Worm (Caenorhabditis elegans): ENCODE data around the gene C34D10.5.
A peak's percentile ranks its signal among the peaks of the same experiment; 100 is the strongest.

Gene C34D10.5

DNA sequence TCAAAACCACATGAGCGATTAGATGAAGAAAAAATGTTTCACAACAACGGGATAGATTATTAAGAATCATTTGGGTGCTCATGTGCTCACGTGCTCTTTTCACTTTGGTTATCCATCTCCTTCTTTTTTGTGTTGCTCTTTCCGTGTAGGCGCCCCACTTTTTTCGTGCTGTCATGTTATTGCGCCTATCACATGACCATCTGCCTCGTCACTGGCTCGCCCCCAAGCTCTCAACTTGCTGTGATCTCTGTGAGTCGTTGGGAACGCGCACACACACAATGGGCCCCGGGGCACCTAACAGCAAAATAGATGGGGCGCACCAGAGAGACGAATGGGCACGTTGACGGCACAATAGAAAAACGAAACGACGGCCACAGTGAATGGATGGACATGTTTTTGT lies 3.8 kb downstream of the C34D10.5 start (continued):
- TF ChIP-seq snpc-4 (GFP tag; optimal IDR thresholded peaks at IDR 0.05) (no peak), snpc-4 (tag; optimal IDR thresholded peaks at IDR 0.05) (peak in 2 of 4 experiments; percentile 27 to 30), ceh-79 (tag; optimal IDR thresholded peaks at IDR 0.05) (no peak), hsf-1 (GFP tag; IDR thresholded peaks at IDR 0.05) (peak; percentile 47; the same call in 1 of the 2 replicates), lin-54 (GFP tag; optimal IDR thresholded peaks at IDR 0.05) (peak; percentile 12), ztf-25 (GFP tag; IDR thresholded peaks at IDR 0.05) (0 out of 2 replicates have a peak, but pooled peaks have one; percentile 42), lin-26 (GFP tag; IDR thresholded peaks at IDR 0.05) (peak; percentile 37; the same call in 1 of the 2 replicates), Y67H2A.10 (GFP tag; conservative IDR thresholded peaks at IDR 0.05) (0 out of 2 replicates have a peak, but pooled peaks have one; percentile 14), K12H6.12 (tag; optimal IDR thresholded peaks at IDR 0.05) (peak; percentile 94), ztf-26 (tag; optimal IDR thresholded peaks at IDR 0.05) (peak; percentile 7), pbrm-1 (GFP tag; IDR thresholded peaks at IDR 0.05) (peak; percentile 54; the same call in 1 of the 2 replicates), egrh-3 (GFP tag; IDR thresholded peaks at IDR 0.05) (peak; percentile 13; the same call in 1 of the 2 replicates), chd-7 (tag; optimal IDR thresholded peaks at IDR 0.05) (peak; percentile 82), F52B5.7 (tag; optimal IDR thresholded peaks at IDR 0.05) (peak; percentile 61), lin-40 (tag; optimal IDR thresholded peaks at IDR 0.05) (peak; percentile 67), tlf-1 (GFP tag; optimal IDR thresholded peaks at IDR 0.05) (peak; percentile 12), dpff-1 (tag; optimal IDR thresholded peaks at IDR 0.05) (no peak), tbp1 (GFP tag; optimal IDR thresholded peaks at IDR 0.05) (peak; percentile 12), F57A8.1 (GFP tag; optimal IDR thresholded peaks at IDR 0.05) (no peak), mcd-1 (GFP tag; IDR thresholded peaks at IDR 0.05) (peak; percentile 20; the same call in 1 of the 2 replicates), C17E4.6 (GFP tag; IDR thresholded peaks at IDR 0.05) (no peak), snpc-3.4 (tag; optimal IDR thresholded peaks at IDR 0.05) (no peak), K11D2.4 (GFP tag; IDR thresholded peaks at IDR 0.05) (peak; percentile 80), Y53G8AR.9 (GFP tag; conservative IDR thresholded peaks at IDR 0.05) (no peak)

DNA sequence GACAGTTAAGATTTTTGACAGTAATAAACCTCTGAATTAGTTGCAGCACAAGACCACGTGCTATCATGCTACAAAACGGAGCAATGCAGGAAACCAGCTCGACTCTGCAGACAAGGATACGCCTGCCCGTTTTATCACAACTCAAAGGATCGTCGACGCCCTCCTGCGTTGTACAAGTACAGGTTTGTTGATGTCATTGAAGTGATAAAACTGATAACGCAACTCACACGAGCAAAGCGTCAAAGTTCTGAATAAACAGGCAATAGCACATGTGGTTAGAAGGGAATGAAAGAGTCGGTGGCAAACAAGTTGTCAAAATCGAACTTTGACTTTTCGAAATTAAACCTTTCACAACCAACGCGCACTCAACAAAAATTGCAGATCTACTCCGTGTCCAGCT lies 4.9 kb downstream of the C34D10.5 start:
- TF ChIP-seq rcor-1 (GFP tag; IDR thresholded peaks at IDR 0.05) (no peak), tbp1 (GFP tag; optimal IDR thresholded peaks at IDR 0.05) (peak; percentile 10), nhr-90 (tag; optimal IDR thresholded peaks at IDR 0.05) (peak; percentile 42), atf-7 (tag; optimal IDR thresholded peaks at IDR 0.05) (peak; percentile 38), zfh-2 (GFP tag; conservative IDR thresholded peaks at IDR 0.05) (no peak), pha-4 (tag; optimal IDR thresholded peaks at IDR 0.05) (peak; percentile 90), tlf-1 (GFP tag; optimal IDR thresholded peaks at IDR 0.05) (peak; percentile 37), lin-35 (GFP tag; optimal IDR thresholded peaks at IDR 0.05) (no peak), Y95B8A.8 (GFP tag; IDR thresholded peaks at IDR 0.05) (0 out of 2 replicates have a peak, but pooled peaks have one; percentile 5), repo-1 (tag; optimal IDR thresholded peaks at IDR 0.05) (peak; percentile 3), nhr-80 (tag; optimal IDR thresholded peaks at IDR 0.05) (peak; percentile 73), nfyb-1 (GFP tag; IDR thresholded peaks at IDR 0.05) (peak; percentile 64; the same call in 1 of the 2 replicates), F52B5.7 (tag; optimal IDR thresholded peaks at IDR 0.05) (no peak), ccch-3 (GFP tag; optimal IDR thresholded peaks at IDR 0.05) (no peak), pbrm-1 (GFP tag; IDR thresholded peaks at IDR 0.05) (0 out of 2 replicates have a peak, but pooled peaks have one; percentile 10), lin-54 (GFP tag; optimal IDR thresholded peaks at IDR 0.05) (peak; percentile 19), dox-1 (GFP tag; IDR thresholded peaks at IDR 0.05) (0 out of 2 replicates have a peak, but pooled peaks have one; percentile 35), ztf-22 (GFP tag; optimal IDR thresholded peaks at IDR 0.05) (peak; percentile 55), egl-44 (GFP tag; IDR thresholded peaks at IDR 0.05) (peak; percentile 38; the same call in 1 of the 2 replicates), ets-4 (GFP tag; optimal IDR thresholded peaks at IDR 0.05) (peak; percentile 42), cebp-1 (GFP tag; IDR thresholded peaks at IDR 0.05) (no peak), cebp-1 (tag; optimal IDR thresholded peaks at IDR 0.05) (peak; percentile 59)
